Worm (Caenorhabditis elegans): Measurements from ENCODE around the gene ogdh-1.
A peak's percentile ranks its signal among the peaks of the same experiment; 100 is the strongest.
"Not testable (repeated sequence)": the region's sequence is repeated elsewhere in the genome, so short reads cannot be mapped to it uniquely, and the experiment has no call there.

ogdh-1 gene

DNA sequence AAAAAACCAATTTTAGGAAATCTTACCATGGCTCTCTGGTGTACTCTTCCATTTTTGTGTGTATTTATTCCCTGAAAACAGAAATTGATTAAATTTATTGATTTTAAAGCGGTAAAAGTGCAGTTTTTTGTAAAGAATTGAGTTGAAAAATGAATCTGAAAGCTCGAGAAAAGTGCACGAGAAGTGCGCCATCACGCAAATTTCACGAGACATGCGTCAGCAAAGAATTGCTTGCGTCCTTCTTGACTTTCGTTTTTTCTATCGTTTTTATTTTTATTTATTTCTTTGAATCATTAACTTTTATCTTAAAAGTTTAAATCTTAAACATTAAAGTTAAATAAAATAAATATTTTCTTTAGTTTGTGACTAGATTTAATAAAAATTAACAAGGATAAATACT lies 41.6 kb upstream of the ogdh-1 start, which contains the start of gene timm-17B.1 (continued):
- no peak for TF ChIP-seq nhr-28 (tag; optimal IDR thresholded peaks at IDR 0.05)

DNA sequence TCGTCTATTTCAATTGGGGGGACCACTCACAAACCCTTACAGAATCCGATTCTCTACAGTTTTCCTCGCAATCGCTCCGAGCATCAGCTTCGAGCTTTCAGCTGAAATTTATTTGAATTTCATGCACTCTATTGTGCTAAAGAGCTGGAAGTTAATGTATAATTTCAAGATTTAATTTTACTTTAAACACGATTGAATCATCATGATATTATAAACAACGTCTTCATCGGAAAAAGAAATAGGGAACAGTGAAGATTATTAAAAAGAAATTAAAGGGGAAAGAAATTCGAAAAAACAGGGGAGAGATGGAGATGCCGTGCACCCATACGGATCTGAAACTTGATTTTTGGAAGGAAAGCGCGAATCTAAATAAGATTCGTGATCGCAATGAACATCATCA lies 40.4 kb upstream of the ogdh-1 start, which contains the start of gene hoe-1:
Gene hoe-1 (minus strand): TSS at position 101 of the 400 bp plus-strand sequence.
- TF ChIP-seq mdl-1 (tag; optimal IDR thresholded peaks at IDR 0.05) (no peak), egl-43 (GFP tag; IDR thresholded peaks at IDR 0.05) (0 out of 2 replicates have a peak, but pooled peaks have one; percentile 24), lin-38 (GFP tag; IDR thresholded peaks at IDR 0.05) (peak; percentile 43; the same call in 1 of the 2 replicates), unc-130 (GFP tag; optimal IDR thresholded peaks at IDR 0.05) (no peak)

DNA sequence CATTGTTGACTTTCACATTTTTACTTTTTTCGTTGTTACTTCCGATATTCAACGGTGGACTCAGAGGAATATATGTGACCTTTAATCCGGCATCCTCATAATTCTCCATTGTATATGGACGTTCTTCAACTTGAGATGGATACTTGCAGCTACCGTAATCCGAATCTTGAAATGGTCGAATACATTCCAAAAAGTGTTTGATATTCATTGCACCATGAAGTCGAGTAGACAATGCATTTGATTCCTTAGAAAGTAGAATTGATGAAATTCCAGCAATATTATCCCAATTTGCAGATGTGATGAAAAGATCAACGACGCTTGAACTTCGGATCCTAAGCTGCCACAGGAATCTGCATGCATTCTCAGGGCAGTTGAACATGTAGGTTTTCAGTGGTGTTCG lies 38.7 kb upstream of the ogdh-1 start:
- TF ChIP-seq hif-1 (tag; optimal IDR thresholded peaks at IDR 0.05), result no peak
- no peak for TF ChIP-seq lsy-2 (tag; optimal IDR thresholded peaks at IDR 0.05)
- no peak for TF ChIP-seq duxl-1 (tag; optimal IDR thresholded peaks at IDR 0.05; ENCODE audit: poor library complexity)
- no peak for TF ChIP-seq T20F7.1 (GFP tag; optimal IDR thresholded peaks at IDR 0.05)
- TF ChIP-seq ceh-28 (tag; optimal IDR thresholded peaks at IDR 0.05), result no peak
- no peak for TF ChIP-seq F49E8.2 (tag; optimal IDR thresholded peaks at IDR 0.05; ENCODE audit: borderline replicate concordance)
- no peak for TF ChIP-seq madf-5 (GFP tag; IDR thresholded peaks at IDR 0.05)
- no peak for TF ChIP-seq jun-1 (tag; optimal IDR thresholded peaks at IDR 0.05)
- TF ChIP-seq daf-12 (tag; optimal IDR thresholded peaks at IDR 0.05), result no peak
- TF ChIP-seq nhr-41 (GFP tag; IDR thresholded peaks at IDR 0.05), result no peak
- no peak for TF ChIP-seq skn-1 (tag; optimal IDR thresholded peaks at IDR 0.05)
- no peak for TF ChIP-seq nhr-111 (GFP tag; optimal IDR thresholded peaks at IDR 0.05)
- no peak for TF ChIP-seq daf-8 (GFP tag; IDR thresholded peaks at IDR 0.05)

DNA sequence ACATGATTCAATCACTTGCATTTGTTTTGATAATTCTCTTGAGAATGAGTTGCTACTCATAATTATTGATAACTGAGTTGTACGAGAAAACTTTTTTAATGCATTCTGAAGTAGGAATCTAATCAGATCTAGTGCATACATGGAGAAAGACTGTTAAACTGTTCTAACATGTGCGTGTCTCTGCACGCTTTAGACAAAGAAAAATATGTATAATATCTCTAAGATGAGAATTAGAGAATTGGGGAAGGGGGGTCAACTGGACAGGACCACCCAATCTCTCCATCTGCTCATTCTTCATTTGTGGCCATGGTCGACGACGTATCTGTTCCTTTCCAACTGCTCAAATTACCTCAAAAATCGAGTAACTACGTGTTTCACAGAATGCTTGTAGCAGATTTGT lies 33.4 kb upstream of the ogdh-1 start, which contains the start of gene fbxb-78:
Gene fbxb-78 (plus strand): TSS at position 301 of the 400 bp plus-strand sequence.
- no peak for TF ChIP-seq Y5F2A.4 (GFP tag; optimal IDR thresholded peaks at IDR 0.05)
- no peak for TF ChIP-seq ztf-7 (tag; optimal IDR thresholded peaks at IDR 0.05)
- TF ChIP-seq madf-5 (GFP tag; IDR thresholded peaks at IDR 0.05), result no peak
- no peak for TF ChIP-seq F49E8.2 (tag; optimal IDR thresholded peaks at IDR 0.05; ENCODE audit: borderline replicate concordance)
- TF ChIP-seq ces-1 (GFP tag; optimal IDR thresholded peaks at IDR 0.05), result no peak
- no peak for TF ChIP-seq daf-8 (GFP tag; IDR thresholded peaks at IDR 0.05)
- TF ChIP-seq jun-1 (tag; optimal IDR thresholded peaks at IDR 0.05), result no peak
- no peak for TF ChIP-seq unc-39 (tag; optimal IDR thresholded peaks at IDR 0.05)
- TF ChIP-seq nhr-237 (tag; optimal IDR thresholded peaks at IDR 0.05), result no peak
- TF ChIP-seq snpc-1.2 (GFP tag; IDR thresholded peaks at IDR 0.05), result no peak

DNA sequence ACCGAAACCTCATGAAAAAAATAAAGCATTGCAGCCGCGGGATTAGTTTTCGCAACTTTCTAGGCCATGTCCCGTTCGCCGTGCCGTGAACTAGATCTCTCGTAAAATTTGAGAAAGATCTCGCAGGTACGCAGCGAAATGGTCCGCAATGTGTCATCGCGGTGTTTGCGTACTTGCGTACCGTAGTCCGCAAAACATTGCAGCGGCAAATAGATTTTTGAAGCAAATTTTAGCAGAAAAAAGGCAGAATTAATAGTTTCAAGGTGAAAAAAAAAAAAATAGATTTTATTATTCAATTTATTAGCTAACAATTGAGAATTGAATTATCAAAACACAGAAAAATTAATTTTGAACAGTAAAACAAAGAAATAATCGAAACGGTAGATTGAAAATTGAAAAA lies 24.1 kb upstream of the ogdh-1 start:
- TF ChIP-seq zip-2 (tag; optimal IDR thresholded peaks at IDR 0.05) (peak; percentile 29), spr-3 (GFP tag; optimal IDR thresholded peaks at IDR 0.05) (peak; percentile 70), Y5F2A.4 (GFP tag; optimal IDR thresholded peaks at IDR 0.05) (peak; percentile 31), ceh-44 (GFP tag; IDR thresholded peaks at IDR 0.05) (peak; percentile 99), nhr-42 (GFP tag; IDR thresholded peaks at IDR 0.05) (peak; percentile 100), daf-16 (GFP tag; optimal IDR thresholded peaks at IDR 0.05) (peak; percentile 31 to 83), daf-19 (GFP tag; conservative IDR thresholded peaks at IDR 0.05) (peak; percentile 100), nhr-237 (tag; optimal IDR thresholded peaks at IDR 0.05) (peak; percentile 55), nhr-48 (tag; optimal IDR thresholded peaks at IDR 0.05) (peak; percentile 84), ZK546.5 (tag; optimal IDR thresholded peaks at IDR 0.05) (peak in 1 of 2 experiments; percentile 71), T26A8.4 (GFP tag; IDR thresholded peaks at IDR 0.05) (peak; percentile 99), daf-8 (GFP tag; IDR thresholded peaks at IDR 0.05) (peak; percentile 99), ceh-20 (GFP tag; IDR thresholded peaks at IDR 0.05) (peak; percentile 100), lin-1 (GFP tag; IDR thresholded peaks at IDR 0.05) (peak; percentile 98), vab-7 (GFP tag; IDR thresholded peaks at IDR 0.05) (peak; percentile 100), madf-5 (GFP tag; IDR thresholded peaks at IDR 0.05) (peak; percentile 93 to 100), php-3 (GFP tag; IDR thresholded peaks at IDR 0.05) (peak; percentile 100), zip-11 (GFP tag; IDR thresholded peaks at IDR 0.05) (peak; percentile 72; the same call in 1 of the 2 replicates), pha-4 (GFP tag; IDR thresholded peaks at IDR 0.05) (peak; percentile 99), D1046.2 (GFP tag; IDR thresholded peaks at IDR 0.05) (peak; percentile 99), T20F7.1 (GFP tag; optimal IDR thresholded peaks at IDR 0.05) (peak; percentile 94), lin-29 (GFP tag; IDR thresholded peaks at IDR 0.05) (peak; percentile 100), tra-1 (GFP tag; IDR thresholded peaks at IDR 0.05) (peak; percentile 100)
- not testable (repeated sequence) for TF ChIP-seq daf-16, pha-4 (tag; optimal IDR thresholded peaks at IDR 0.05)

Measured in whole organism, L4 larva.